Fruit fly (Drosophila melanogaster) whole organism, prepupa: ENCODE results near the gene CG7632.

ENCODE experiments used
- Blimp-1 ChIP-seq: fragments of 200-800 bp; sonication (Bioruptor generic); optimal IDR thresholded peaks from 3 replicates; lab custom pipeline; 2017; ENCODE audit warnings: missing biosample characterization, missing genetic modification characterization, mild to moderate bottlenecking, moderate library complexity, missing genetic modification reagents
- CG10631 ChIP-seq: fragments of 200-800 bp; sonication (Bioruptor generic); optimal IDR thresholded peaks from 2 replicates; lab custom pipeline; 2016; ENCODE audit warnings: missing biosample characterization, missing genetic modification characterization
- CG10669 ChIP-seq: fragments of 200-800 bp; sonication (Bioruptor generic); optimal IDR thresholded peaks from 3 replicates; lab custom pipeline; 2018; ENCODE audit warnings: missing biosample characterization, mild to moderate bottlenecking, missing genetic modification characterization, moderate library complexity
- CG11762 ChIP-seq: fragments of 200-800 bp; sonication (Bioruptor generic); optimal IDR thresholded peaks from 3 replicates; lab custom pipeline; 2016; ENCODE audit warnings: missing biosample characterization, missing genetic modification characterization; ENCODE audit not compliant: insufficient read depth
- CG11902 ChIP-seq: fragments of 200-800 bp; sonication (Bioruptor generic); optimal IDR thresholded peaks from 3 replicates; lab custom pipeline; 2016; ENCODE audit warnings: missing biosample characterization, missing genetic modification characterization
- CG15336 ChIP-seq: fragments of 200-800 bp; sonication (Bioruptor generic); IDR thresholded peaks from 2 replicates; pipeline ENCODE4 v1.3.6; 2022; ENCODE audit warnings: missing biosample characterization, missing genetic modification characterization
- CG1621 ChIP-seq: fragments of 200-800 bp; sonication (Bioruptor generic); optimal IDR thresholded peaks from 3 replicates; lab custom pipeline; 2018; ENCODE audit warnings: missing biosample characterization, mild to moderate bottlenecking, missing genetic modification characterization
- CG16779 ChIP-seq: fragments of 200-800 bp; sonication (Bioruptor generic); optimal IDR thresholded peaks from 3 replicates; lab custom pipeline; 2017; ENCODE audit warnings: missing biosample characterization, mild to moderate bottlenecking, missing genetic modification characterization
- CG3032 ChIP-seq: fragments of 200-800 bp; optimal IDR thresholded peaks from 2 replicates; lab custom pipeline; 2019; ENCODE audit warnings: missing biosample characterization, mild to moderate bottlenecking, missing genetic modification characterization, moderate library complexity
- CG31627 ChIP-seq: fragments of 200-800 bp; sonication (Bioruptor generic); optimal IDR thresholded peaks from 3 replicates; lab custom pipeline; 2016; ENCODE audit warnings: missing biosample characterization, missing genetic modification characterization
- CG32006 ChIP-seq: fragments of 200-800 bp; sonication (Bioruptor generic); optimal IDR thresholded peaks from 3 replicates; lab custom pipeline; 2017; ENCODE audit warnings: missing biosample characterization, mild to moderate bottlenecking, missing genetic modification characterization
- CG34406 ChIP-seq: fragments of 200-800 bp; sonication (Bioruptor generic); optimal IDR thresholded peaks from 3 replicates; lab custom pipeline; 2016; ENCODE audit warnings: missing biosample characterization, missing genetic modification characterization
- CG4318 ChIP-seq: fragments of 200-800 bp; sonication (Bioruptor generic); optimal IDR thresholded peaks from 3 replicates; lab custom pipeline; 2017; ENCODE audit warnings: missing biosample characterization, mild to moderate bottlenecking, missing genetic modification characterization
- CG6163 ChIP-seq: fragments of 200-800 bp; sonication (Bioruptor generic); IDR thresholded peaks from 3 replicates; pipeline ENCODE4 v1.3.6; 2022; ENCODE audit warnings: missing biosample characterization, missing genetic modification characterization
- CG6276 ChIP-seq: fragments of 200-800 bp; sonication (Bioruptor generic); optimal IDR thresholded peaks from 2 replicates; lab custom pipeline; 2017; ENCODE audit warnings: missing biosample characterization, mild to moderate bottlenecking, missing genetic modification characterization
- CG6792 ChIP-seq: fragments of 200-800 bp; sonication (Bioruptor generic); optimal IDR thresholded peaks from 3 replicates; lab custom pipeline; 2016; ENCODE audit warnings: missing biosample characterization, missing genetic modification characterization
- CG6808 ChIP-seq: fragments of 200-800 bp; sonication (Bioruptor generic); optimal IDR thresholded peaks from 3 replicates; lab custom pipeline; 2017; ENCODE audit warnings: missing biosample characterization, missing genetic modification characterization, mild to moderate bottlenecking, moderate library complexity, missing genetic modification reagents
- CG6854 ChIP-seq: fragments of 200-800 bp; sonication (Bioruptor generic); optimal IDR thresholded peaks from 2 replicates; lab custom pipeline; 2017; ENCODE audit warnings: missing biosample characterization, mild to moderate bottlenecking, missing genetic modification characterization
- CG7368 ChIP-seq: fragments of 200-800 bp; sonication (Bioruptor generic); optimal IDR thresholded peaks from 3 replicates; lab custom pipeline; 2016; ENCODE audit warnings: missing biosample characterization, missing genetic modification characterization
- CG8119 ChIP-seq: fragments of 200-800 bp; sonication (Bioruptor generic); IDR thresholded peaks from 3 replicates; pipeline ENCODE4 v1.3.6; 2022; ENCODE audit warnings: missing biosample characterization, missing genetic modification characterization
- CG8632 ChIP-seq: fragments of 200-800 bp; sonication (Bioruptor generic); optimal IDR thresholded peaks from 3 replicates; lab custom pipeline; 2016; ENCODE audit warnings: missing biosample characterization, missing genetic modification characterization
- CG9139 ChIP-seq: fragments of 200-800 bp; sonication (Bioruptor generic); optimal IDR thresholded peaks from 3 replicates; lab custom pipeline; 2017; ENCODE audit warnings: missing biosample characterization, mild to moderate bottlenecking, missing genetic modification characterization
- Eip75B ChIP-seq: fragments of 200-800 bp; sonication (Bioruptor generic); optimal IDR thresholded peaks from 3 replicates; lab custom pipeline; 2016; ENCODE audit warnings: missing biosample characterization, missing genetic modification characterization
- Eip78C ChIP-seq: fragments of 200-800 bp; sonication (Bioruptor generic); peaks from one replicate; lab custom pipeline; 2016; ENCODE audit warnings: missing biosample characterization, missing genetic modification characterization
- Eip93F ChIP-seq: fragments of 200-800 bp; sonication (Bioruptor generic); optimal IDR thresholded peaks from 2 replicates; lab custom pipeline; 2016; ENCODE audit warnings: missing biosample characterization, mild to moderate bottlenecking, missing genetic modification characterization
- Ets21C ChIP-seq: fragments of 200-800 bp; sonication (Bioruptor generic); optimal IDR thresholded peaks from 3 replicates; lab custom pipeline; 2016; ENCODE audit warnings: missing biosample characterization, missing genetic modification characterization
- Gug ChIP-seq: fragments of 200-800 bp; sonication (Bioruptor generic); IDR thresholded peaks from 2 replicates; pipeline ENCODE4 v1.3.6; 2022; ENCODE audit warnings: missing biosample characterization, missing genetic modification characterization
- Hr38 ChIP-seq: sonication (Bioruptor generic); optimal IDR thresholded peaks from 2 replicates; lab custom pipeline; 2016; ENCODE audit warnings: missing biosample characterization, missing genetic modification characterization
- Hr39 ChIP-seq: fragments of 200-800 bp; sonication (Bioruptor generic); optimal IDR thresholded peaks from 2 replicates; lab custom pipeline; 2016; ENCODE audit warnings: missing biosample characterization, missing genetic modification characterization
- Hr4 ChIP-seq: fragments of 200-800 bp; sonication (Bioruptor generic); optimal IDR thresholded peaks from 3 replicates; lab custom pipeline; 2016; ENCODE audit warnings: missing biosample characterization, missing genetic modification characterization
- Lpt ChIP-seq: fragments of 200-800 bp; sonication (Bioruptor generic); optimal IDR thresholded peaks from 3 replicates; lab custom pipeline; 2016; ENCODE audit warnings: missing biosample characterization, missing genetic modification characterization
- Met ChIP-seq: fragments of 200-800 bp; sonication (Bioruptor generic); optimal IDR thresholded peaks from 3 replicates; lab custom pipeline; 2016; ENCODE audit warnings: missing biosample characterization, missing genetic modification characterization
- OdsH ChIP-seq: fragments of 200-800 bp; sonication (Bioruptor generic); optimal IDR thresholded peaks from 3 replicates; lab custom pipeline; 2016; ENCODE audit warnings: missing biosample characterization, missing genetic modification characterization
- Sox102F ChIP-seq: fragments of 200-800 bp; sonication (Bioruptor generic); optimal IDR thresholded peaks from 2 replicates; lab custom pipeline; 2016; ENCODE audit warnings: missing biosample characterization, mild to moderate bottlenecking, missing genetic modification characterization
- Sox14 ChIP-seq: fragments of 200-800 bp; sonication (Bioruptor generic); optimal IDR thresholded peaks from 3 replicates; lab custom pipeline; 2016; ENCODE audit warnings: missing biosample characterization, missing genetic modification characterization
- Sox15 ChIP-seq: fragments of 200-800 bp; sonication (Bioruptor generic); optimal IDR thresholded peaks from 3 replicates; lab custom pipeline; 2016; ENCODE audit warnings: missing biosample characterization, missing genetic modification characterization
- achi ChIP-seq: fragments of 200-800 bp; sonication (Bioruptor generic); optimal IDR thresholded peaks from 3 replicates; lab custom pipeline; 2016; ENCODE audit warnings: missing biosample characterization, missing genetic modification characterization
- acj6 ChIP-seq: fragments of 200-800 bp; sonication (Bioruptor generic); optimal IDR thresholded peaks from 3 replicates; lab custom pipeline; 2016; ENCODE audit warnings: missing biosample characterization, missing genetic modification characterization
- cyc ChIP-seq: fragments of 200-800 bp; sonication (Bioruptor generic); optimal IDR thresholded peaks from 3 replicates; lab custom pipeline; 2016; ENCODE audit warnings: missing biosample characterization, missing genetic modification characterization
- dac ChIP-seq: fragments of 200-800 bp; sonication (Bioruptor generic); optimal IDR thresholded peaks from 2 replicates; lab custom pipeline; 2017; ENCODE audit warnings: missing biosample characterization, mild to moderate bottlenecking, missing genetic modification characterization
- dsx ChIP-seq: fragments of 200-800 bp; optimal IDR thresholded peaks from 3 replicates; lab custom pipeline; 2019; ENCODE audit warnings: missing biosample characterization, mild to moderate bottlenecking, missing genetic modification characterization, moderate library complexity; ENCODE audit not compliant: poor library complexity, severe bottlenecking
- eg ChIP-seq: fragments of 200-800 bp; sonication (Bioruptor generic); IDR thresholded peaks from 3 replicates; pipeline ENCODE4 v1.3.6; 2022; ENCODE audit warnings: missing biosample characterization, missing genetic modification characterization
- esn ChIP-seq: fragments of 200-800 bp; sonication (Bioruptor generic); optimal IDR thresholded peaks from 2 replicates; lab custom pipeline; 2016; ENCODE audit warnings: missing biosample characterization, mild to moderate bottlenecking, missing genetic modification characterization, moderate library complexity
- fd59A ChIP-seq: fragments of 200-800 bp; sonication (Bioruptor generic); optimal IDR thresholded peaks from 2 replicates; lab custom pipeline; 2017; ENCODE audit warnings: missing biosample characterization, mild to moderate bottlenecking, missing genetic modification characterization, missing genetic modification reagents
- fd85E ChIP-seq: fragments of 200-800 bp; sonication (Bioruptor generic); optimal IDR thresholded peaks from 3 replicates; lab custom pipeline; 2016; ENCODE audit warnings: missing biosample characterization, missing genetic modification characterization
- lz ChIP-seq: fragments of 200-800 bp; sonication (Bioruptor generic); optimal IDR thresholded peaks from 3 replicates; lab custom pipeline; 2016; ENCODE audit warnings: missing biosample characterization, missing genetic modification characterization
- net ChIP-seq: fragments of 200-800 bp; sonication (Bioruptor generic); optimal IDR thresholded peaks from 3 replicates; lab custom pipeline; 2016; ENCODE audit warnings: missing biosample characterization, missing genetic modification characterization
- pdm3 ChIP-seq: fragments of 200-800 bp; sonication (Bioruptor generic); optimal IDR thresholded peaks from 3 replicates; lab custom pipeline; 2016; ENCODE audit warnings: missing biosample characterization, missing genetic modification characterization
- salr ChIP-seq, 2 experiments: fragments of 200-800 bp; sonication (Bioruptor generic); optimal IDR thresholded peaks; 3 replicates each; lab custom pipeline; 2016 to 2018; ENCODE audit warnings: missing biosample characterization in 2 of 2, missing genetic modification characterization in 2 of 2, mild to moderate bottlenecking in 1 of 2
- spab ChIP-seq: fragments of 200-800 bp; sonication (Bioruptor generic); optimal IDR thresholded peaks from 2 replicates; lab custom pipeline; 2017; ENCODE audit warnings: missing biosample characterization, mild to moderate bottlenecking, missing genetic modification characterization, missing genetic modification reagents
- ss ChIP-seq, 2 experiments: fragments of 200-800 bp; sonication (Bioruptor generic); optimal IDR thresholded peaks; 2 replicates in 1 of 2; 3 replicates in 1 of 2; lab custom pipeline; 2017 to 2018; ENCODE audit warnings: mild to moderate bottlenecking in 2 of 2, missing biosample characterization in 2 of 2, missing genetic modification characterization in 2 of 2, moderate library complexity in 1 of 2
- vri ChIP-seq: fragments of 200-800 bp; sonication (Bioruptor generic); optimal IDR thresholded peaks from 3 replicates; lab custom pipeline; 2016; ENCODE audit warnings: missing biosample characterization, mild to moderate bottlenecking, missing genetic modification characterization

CG7632 gene

dm6 chr3L:21304400-21304799, at the start of gene CG7632, which contains the start of gene CG11309:
CG7632 (plus strand) TSS chr3L:21304697.
CG11309 (minus strand) TSS chr3L:21304658.
- peak; percentile 99 for TF ChIP-seq Lpt
- peak; percentile 99 for TF ChIP-seq CG6792 (GFP tag; lab: Kevin White, UChicago)
- peak; percentile 97 for TF ChIP-seq fd85E (GFP tag; lab: Kevin White, UChicago)
- TF ChIP-seq esn (GFP tag; lab: Kevin White, UChicago): peak; percentile 100
- TF ChIP-seq CG6163 (GFP tag; lab: Robert Waterston, UW): peak; percentile 100
- TF ChIP-seq Hr39 (GFP tag; lab: Kevin White, UChicago): peak; percentile 98
- TF ChIP-seq CG9139 (GFP tag; lab: Kevin White, UChicago): peak; percentile 99
- TF ChIP-seq CG1621 (tag; lab: Kevin White, UChicago): peak; percentile 99
- TF ChIP-seq Blimp-1: peak; percentile 97
- peak; percentile 98 for TF ChIP-seq Gug (GFP tag; lab: Robert Waterston, UW)
- peak; percentile 99 for TF ChIP-seq CG7368 (GFP tag; lab: Kevin White, UChicago)
- peak; percentile 100 for TF ChIP-seq CG10669
- TF ChIP-seq spab (GFP tag; lab: Kevin White, UChicago): peak; percentile 99
- peak; percentile 99 for TF ChIP-seq CG6808
- TF ChIP-seq Met: peak; percentile 99
- peak; percentile 95 for TF ChIP-seq CG11902
- peak; percentile 99 for TF ChIP-seq achi
- TF ChIP-seq CG3032: peak; percentile 100
- TF ChIP-seq acj6 (GFP tag; lab: Kevin White, UChicago): peak; percentile 99
- TF ChIP-seq CG31627 (GFP tag; lab: Kevin White, UChicago): peak; percentile 99
- peak; percentile 99 to 100 for TF ChIP-seq ss (GFP tag; optimal IDR thresholded peaks at IDR 0.05; lab: Kevin White, UChicago)
- TF ChIP-seq lz (GFP tag; lab: Kevin White, UChicago): peak; percentile 99
- TF ChIP-seq CG8632 (GFP tag; lab: Kevin White, UChicago): peak; percentile 99
- TF ChIP-seq Ets21C (GFP tag; lab: Kevin White, UChicago): peak; percentile 98
- peak; percentile 99 for TF ChIP-seq vri (GFP tag; lab: Kevin White, UChicago)
- TF ChIP-seq Eip75B (GFP tag; lab: Kevin White, UChicago): peak; percentile 100
- peak; percentile 99 for TF ChIP-seq CG16779 (tag; lab: Kevin White, UChicago)
- peak; percentile 99 for TF ChIP-seq CG10631
- TF ChIP-seq Eip78C (GFP tag; lab: Kevin White, UChicago): peak; percentile 100
- TF ChIP-seq CG32006 (GFP tag; lab: Kevin White, UChicago): peak; percentile 99
- peak; percentile 98 for TF ChIP-seq Eip93F (GFP tag; lab: Kevin White, UChicago)
- TF ChIP-seq CG34406: peak; percentile 100
- TF ChIP-seq fd59A (GFP tag; lab: Kevin White, UChicago): peak; percentile 99
- TF ChIP-seq Hr38 (GFP tag; lab: Kevin White, UChicago): peak; percentile 78
- TF ChIP-seq Sox14 (GFP tag; lab: Kevin White, UChicago): peak; percentile 99
- peak; percentile 100 for TF ChIP-seq Sox102F (GFP tag; lab: Kevin White, UChicago)
- TF ChIP-seq CG6276 (GFP tag; lab: Kevin White, UChicago): peak; percentile 97
- TF ChIP-seq eg (GFP tag; lab: Robert Waterston, UW): peak; percentile 99
- TF ChIP-seq dsx (GFP tag; lab: Kevin White, UChicago): peak; percentile 99
- TF ChIP-seq CG11762 (GFP tag; lab: Kevin White, UChicago): peak; percentile 99
- TF ChIP-seq OdsH (GFP tag; lab: Kevin White, UChicago): peak; percentile 99
- TF ChIP-seq CG4318 (GFP tag; lab: Kevin White, UChicago): peak; percentile 96
- peak; percentile 99 for TF ChIP-seq pdm3 (GFP tag; lab: Kevin White, UChicago)
- peak; percentile 99 for TF ChIP-seq CG8119 (GFP tag; lab: Robert Waterston, UW)
- peak; percentile 99 for TF ChIP-seq salr (GFP tag; optimal IDR thresholded peaks at IDR 0.05; lab: Kevin White, UChicago)
- TF ChIP-seq Sox15 (GFP tag; lab: Kevin White, UChicago): peak; percentile 97
- peak; percentile 99 for TF ChIP-seq CG15336 (GFP tag; lab: Robert Waterston, UW)
- peak; percentile 99 for TF ChIP-seq Hr4 (GFP tag; lab: Kevin White, UChicago)
- peak; percentile 99 for TF ChIP-seq CG6854 (GFP tag; lab: Kevin White, UChicago)
- TF ChIP-seq net: peak; percentile 100
- TF ChIP-seq dac (GFP tag; lab: Kevin White, UChicago): peak; percentile 98
- TF ChIP-seq cyc (GFP tag; lab: Kevin White, UChicago): peak; percentile 99
